Worm (Caenorhabditis elegans) whole organism, mixed stage, embryonic: ENCODE results near the gene Y47D3A.32.

Source experiments
- M03D4.4 ChIP-seq: sonication (generic microtip); optimal IDR thresholded peaks from 2 replicates; lab custom pipeline; 2017; ENCODE audit warnings: mild to moderate bottlenecking, missing genetic modification characterization, missing compliant biosample characterization
- bed-3 ChIP-seq: fragments of 200-800 bp; sonication (Bioruptor generic); optimal IDR thresholded peaks from 3 replicates; lab custom pipeline; 2018; ENCODE audit warnings: mild to moderate bottlenecking, missing genetic modification characterization, moderate library complexity, missing compliant biosample characterization
- ceh-39 ChIP-seq: fragments of 150-350 bp; optimal IDR thresholded peaks from 2 replicates; lab custom pipeline; 2014; ENCODE audit warnings: missing biosample characterization, missing genetic modification characterization
- ceh-43 ChIP-seq: fragments of 200-800 bp; sonication (Bioruptor generic); optimal IDR thresholded peaks from 2 replicates; lab custom pipeline; 2018; ENCODE audit warnings: mild to moderate bottlenecking, missing genetic modification characterization, moderate library complexity, missing compliant biosample characterization
- ces-1 ChIP-seq: fragments of 150-350 bp; optimal IDR thresholded peaks from 2 replicates; lab custom pipeline; 2014; ENCODE audit warnings: missing biosample characterization, missing genetic modification reagents, missing genetic modification characterization
- cnd-1 ChIP-seq: fragments of 200-800 bp; sonication (Bioruptor generic); optimal IDR thresholded peaks from 2 replicates; lab custom pipeline; 2018; ENCODE audit warnings: mild to moderate bottlenecking, missing genetic modification characterization, missing compliant biosample characterization
- drap-1 ChIP-seq: fragments of 200-800 bp; sonication (Bioruptor generic); optimal IDR thresholded peaks from 3 replicates; lab custom pipeline; 2018; ENCODE audit warnings: mild to moderate bottlenecking, missing genetic modification characterization, missing compliant biosample characterization
- elt-1 ChIP-seq: sonication (generic microtip); optimal IDR thresholded peaks from 2 replicates; lab custom pipeline; 2017; ENCODE audit warnings: missing genetic modification characterization, mild to moderate bottlenecking, missing compliant biosample characterization, antibody characterized with exemption, moderate library complexity, borderline replicate concordance; ENCODE audit not compliant: insufficient read depth
- elt-3 ChIP-seq: fragments of 150-350 bp; optimal IDR thresholded peaks from 2 replicates; lab custom pipeline; 2014; ENCODE audit warnings: missing biosample characterization, missing genetic modification characterization
- flh-1 ChIP-seq: fragments of 200-800 bp; sonication (Bioruptor generic); optimal IDR thresholded peaks from 2 replicates; lab custom pipeline; 2018; ENCODE audit warnings: mild to moderate bottlenecking, missing genetic modification characterization, moderate library complexity, missing compliant biosample characterization
- ham-2 ChIP-seq: fragments of 200-800 bp; sonication (Bioruptor generic); optimal IDR thresholded peaks from 2 replicates; lab custom pipeline; 2018; ENCODE audit warnings: mild to moderate bottlenecking, missing genetic modification characterization, missing compliant biosample characterization
- hlh-1 ChIP-seq: fragments of 150-350 bp; optimal IDR thresholded peaks from 2 replicates; lab custom pipeline; 2014; ENCODE audit warnings: missing biosample characterization, missing genetic modification reagents, missing genetic modification characterization
- lin-13 ChIP-seq: fragments of 150-350 bp; optimal IDR thresholded peaks from 2 replicates; lab custom pipeline; 2014; ENCODE audit warnings: missing biosample characterization, missing genetic modification characterization
- lin-32 ChIP-seq: fragments of 200-800 bp; sonication (Bioruptor generic); optimal IDR thresholded peaks from 2 replicates; lab custom pipeline; 2018; ENCODE audit warnings: mild to moderate bottlenecking, missing genetic modification characterization, missing compliant biosample characterization
- mab-5 ChIP-seq: fragments of 150-350 bp; optimal IDR thresholded peaks from 2 replicates; lab custom pipeline; 2014; ENCODE audit warnings: missing biosample characterization, missing genetic modification characterization
- mep-1 ChIP-seq: fragments of 150-350 bp; optimal IDR thresholded peaks from 2 replicates; lab custom pipeline; 2017; ENCODE audit warnings: missing biosample characterization, missing genetic modification reagents, missing genetic modification characterization, inconsistent platforms
- mls-2 ChIP-seq: sonication (generic microtip); optimal IDR thresholded peaks from 2 replicates; lab custom pipeline; 2016; ENCODE audit warnings: mild to moderate bottlenecking, missing genetic modification characterization, moderate library complexity, missing compliant biosample characterization
- nhr-12 ChIP-seq: fragments of 150-350 bp; optimal IDR thresholded peaks from 2 replicates; lab custom pipeline; 2014; ENCODE audit warnings: missing biosample characterization, missing genetic modification characterization
- nhr-2 ChIP-seq: fragments of 150-350 bp; optimal IDR thresholded peaks from 2 replicates; lab custom pipeline; 2014; ENCODE audit warnings: missing biosample characterization, missing genetic modification characterization
- nhr-237 ChIP-seq: fragments of 150-350 bp; optimal IDR thresholded peaks from 2 replicates; lab custom pipeline; 2014; ENCODE audit warnings: missing biosample characterization, missing genetic modification characterization
- nhr-28 ChIP-seq: fragments of 150-350 bp; optimal IDR thresholded peaks from 2 replicates; lab custom pipeline; 2014; ENCODE audit warnings: missing biosample characterization, missing genetic modification characterization
- nhr-76 ChIP-seq: sonication (generic microtip); optimal IDR thresholded peaks from 2 replicates; lab custom pipeline; 2017; ENCODE audit warnings: missing biosample characterization, missing genetic modification characterization
- pha-4 ChIP-seq: fragments of 150-350 bp; optimal IDR thresholded peaks from 2 replicates; lab custom pipeline; 2018; ENCODE audit warnings: missing biosample characterization, missing genetic modification reagents, missing genetic modification characterization
- sem-2 ChIP-seq: fragments of 200-800 bp; sonication (Bioruptor generic); optimal IDR thresholded peaks from 2 replicates; lab custom pipeline; 2018; ENCODE audit warnings: mild to moderate bottlenecking, missing genetic modification characterization, missing compliant biosample characterization
- snpc-4 ChIP-seq: fragments of 150-350 bp; optimal IDR thresholded peaks from 2 replicates; lab custom pipeline; 2014; ENCODE audit warnings: missing biosample characterization, missing genetic modification characterization
- sptf-1 ChIP-seq: sonication (generic microtip); optimal IDR thresholded peaks from 2 replicates; lab custom pipeline; 2017; ENCODE audit warnings: mild to moderate bottlenecking, missing genetic modification characterization, moderate library complexity, missing compliant biosample characterization
- tbx-8 ChIP-seq: fragments of 200-800 bp; sonication (Bioruptor generic); optimal IDR thresholded peaks from 2 replicates; lab custom pipeline; 2018; ENCODE audit warnings: mild to moderate bottlenecking, missing genetic modification characterization, moderate library complexity, missing compliant biosample characterization
- unc-120 ChIP-seq: sonication (generic microtip); optimal IDR thresholded peaks from 2 replicates; lab custom pipeline; 2017; ENCODE audit warnings: missing genetic modification characterization, missing compliant biosample characterization; ENCODE audit not compliant: poor library complexity, severe bottlenecking
- unc-39 ChIP-seq: fragments of 150-350 bp; optimal IDR thresholded peaks from 2 replicates; lab custom pipeline; 2014; ENCODE audit warnings: missing biosample characterization, missing genetic modification characterization
- zip-8 ChIP-seq: fragments of 150-350 bp; optimal IDR thresholded peaks from 2 replicates; lab custom pipeline; 2014; ENCODE audit warnings: missing biosample characterization, missing genetic modification characterization
- ztf-11 ChIP-seq: fragments of 150-350 bp; optimal IDR thresholded peaks from 2 replicates; lab custom pipeline; 2014; ENCODE audit warnings: missing biosample characterization, missing genetic modification characterization

The Y47D3A.32 gene

DNA sequence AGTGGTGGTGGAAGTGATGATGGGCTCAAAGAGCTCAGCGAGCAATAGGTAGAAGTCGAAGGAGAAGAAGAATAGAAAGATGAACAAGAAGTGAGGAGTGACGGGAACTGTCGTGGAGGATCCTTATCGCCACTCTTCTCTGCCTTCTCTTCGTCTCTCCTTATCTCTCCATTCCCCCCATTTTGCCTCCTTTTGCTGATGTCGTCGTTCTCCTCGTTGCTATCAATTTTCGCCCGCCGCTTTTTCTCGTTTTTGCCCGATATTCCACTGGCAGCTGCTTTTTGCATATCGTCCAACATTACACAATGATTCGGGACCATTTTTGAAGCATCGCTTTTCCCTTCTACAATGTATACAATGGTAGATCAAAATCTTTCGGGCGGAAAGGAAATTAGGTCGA is 15.2 kb downstream of the Y47D3A.32 start:
- no peak for TF ChIP-seq mep-1 (tag; lab: Kevin White, UChicago)
- peak; percentile 80 for TF ChIP-seq elt-1 (tag; lab: Kevin White, UChicago)

ce11 chrIII:11268532-11268931 is 16.3 kb downstream of the Y47D3A.32 start:
- TF ChIP-seq mab-5 (tag; lab: Kevin White, UChicago) (no peak), tbx-8 (no peak), nhr-2 (tag; lab: Kevin White, UChicago) (no peak), sem-2 (GFP tag; lab: Kevin White, UChicago) (no peak), hlh-1 (no peak), elt-3 (tag; lab: Kevin White, UChicago) (no peak), mls-2 (tag; lab: Kevin White, UChicago) (no peak), unc-39 (no peak), nhr-12 (tag; lab: Kevin White, UChicago) (no peak)

DNA sequence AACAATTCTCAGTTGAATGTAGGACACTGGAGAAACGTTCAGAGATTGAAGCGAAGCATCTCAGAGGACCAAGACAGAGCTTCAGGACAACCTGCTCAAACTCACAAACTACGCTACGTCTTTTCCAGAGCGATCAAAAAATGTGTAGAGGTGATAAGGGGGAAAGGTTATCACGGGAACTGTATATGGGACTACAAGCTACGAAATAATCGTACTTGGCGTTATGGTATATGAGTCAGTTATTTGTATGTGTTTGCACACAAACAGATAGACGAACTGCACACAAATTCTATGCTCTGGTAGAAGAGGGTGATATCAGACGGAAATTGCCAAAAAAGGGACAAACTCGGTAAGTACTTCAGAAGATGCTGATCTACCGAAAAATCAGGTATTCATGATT is 17.0 kb downstream of the Y47D3A.32 start:
- TF ChIP-seq zip-8 (tag; lab: Kevin White, UChicago) = no peak
- TF ChIP-seq hlh-1 = no peak
- TF ChIP-seq mab-5 (tag; lab: Kevin White, UChicago) = no peak
- TF ChIP-seq snpc-4 = no peak
- no peak for TF ChIP-seq sem-2 (GFP tag; lab: Kevin White, UChicago)
- no peak for TF ChIP-seq ztf-11 (tag; lab: Kevin White, UChicago)
- no peak for TF ChIP-seq unc-39
- TF ChIP-seq nhr-76 (tag; lab: Kevin White, UChicago) = no peak
- no peak for TF ChIP-seq cnd-1 (tag; lab: Kevin White, UChicago)
- TF ChIP-seq lin-32 = no peak

ce11 chrIII:11270795-11271194 is 18.6 kb downstream of the Y47D3A.32 start, which contains the start of gene obr-1:
Gene obr-1 (minus strand): TSS chrIII:11270895.
- no peak for TF ChIP-seq flh-1 (GFP tag; lab: Kevin White, UChicago)
- no peak for TF ChIP-seq mep-1 (tag; lab: Kevin White, UChicago)
- TF ChIP-seq mls-2 (tag; lab: Kevin White, UChicago) = no peak
- no peak for TF ChIP-seq sem-2 (GFP tag; lab: Kevin White, UChicago)
- no peak for TF ChIP-seq drap-1 (GFP tag; lab: Kevin White, UChicago)
- TF ChIP-seq ceh-39 (tag; lab: Kevin White, UChicago) = no peak
- TF ChIP-seq nhr-28 (tag; lab: Kevin White, UChicago) = no peak
- TF ChIP-seq ham-2 = no peak
- TF ChIP-seq bed-3 (GFP tag; lab: Kevin White, UChicago) = no peak
- no peak for TF ChIP-seq elt-3 (tag; lab: Kevin White, UChicago)
- TF ChIP-seq unc-120 (tag; lab: Kevin White, UChicago) = no peak
- no peak for TF ChIP-seq nhr-12 (tag; lab: Kevin White, UChicago)
- no peak for TF ChIP-seq cnd-1 (tag; lab: Kevin White, UChicago)

ce11 chrIII:11274590-11275116 is 22.5 kb downstream of the Y47D3A.32 start, which contains the start of gene Y47D3A.20:
Gene Y47D3A.20 (plus strand): TSS chrIII:11275066.
- no peak for TF ChIP-seq ceh-43 (GFP tag; lab: Kevin White, UChicago)
- peak; percentile 41 for TF ChIP-seq ces-1 (GFP tag; lab: Kevin White, UChicago)
- TF ChIP-seq, all 35 proteins: peak for 1

DNA sequence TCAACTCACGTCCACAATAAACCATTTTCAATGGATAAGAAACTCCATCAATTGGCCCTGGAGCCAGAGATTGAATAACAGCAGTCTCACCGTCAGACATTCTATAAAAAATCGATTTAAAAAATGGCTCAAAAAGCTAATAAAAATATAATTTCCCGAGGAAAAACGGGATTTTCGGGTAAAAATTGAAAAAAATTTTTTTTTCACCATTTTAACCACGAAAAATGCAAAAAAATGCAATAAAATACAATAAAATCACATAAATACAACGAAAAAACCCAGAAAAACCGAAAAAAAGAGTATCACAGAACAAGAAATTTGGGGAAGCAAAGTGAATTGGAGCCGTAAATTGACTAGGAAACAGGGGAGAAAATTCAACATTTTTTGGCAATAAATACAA is 26.6 kb downstream of the Y47D3A.32 start, which contains the start of gene Y47D3A.21:
Gene Y47D3A.21, minus strand, starts transcription at position 101 of the 400 bp plus-strand sequence.
- TF ChIP-seq mls-2 (tag; lab: Kevin White, UChicago) (no peak), ham-2 (no peak), sem-2 (GFP tag; lab: Kevin White, UChicago) (no peak), lin-13 (tag; lab: Kevin White, UChicago) (no peak), zip-8 (tag; lab: Kevin White, UChicago) (no peak), nhr-237 (no peak), ceh-43 (GFP tag; lab: Kevin White, UChicago) (no peak), ces-1 (GFP tag; lab: Kevin White, UChicago) (no peak), nhr-76 (tag; lab: Kevin White, UChicago) (no peak), mab-5 (tag; lab: Kevin White, UChicago) (no peak), nhr-2 (tag; lab: Kevin White, UChicago) (no peak), pha-4 (tag; lab: Kevin White, UChicago) (no peak), flh-1 (GFP tag; lab: Kevin White, UChicago) (no peak), sptf-1 (tag; lab: Kevin White, UChicago) (no peak), unc-120 (tag; lab: Kevin White, UChicago) (no peak), bed-3 (GFP tag; lab: Kevin White, UChicago) (no peak), mep-1 (tag; lab: Kevin White, UChicago) (no peak), M03D4.4 (no peak), elt-3 (tag; lab: Kevin White, UChicago) (no peak)
